Worm (Caenorhabditis elegans): ENCODE measurements around the gene C33G3.6.
A peak's percentile ranks its signal among the peaks of the same experiment; 100 is the strongest.

C33G3.6 gene

DNA sequence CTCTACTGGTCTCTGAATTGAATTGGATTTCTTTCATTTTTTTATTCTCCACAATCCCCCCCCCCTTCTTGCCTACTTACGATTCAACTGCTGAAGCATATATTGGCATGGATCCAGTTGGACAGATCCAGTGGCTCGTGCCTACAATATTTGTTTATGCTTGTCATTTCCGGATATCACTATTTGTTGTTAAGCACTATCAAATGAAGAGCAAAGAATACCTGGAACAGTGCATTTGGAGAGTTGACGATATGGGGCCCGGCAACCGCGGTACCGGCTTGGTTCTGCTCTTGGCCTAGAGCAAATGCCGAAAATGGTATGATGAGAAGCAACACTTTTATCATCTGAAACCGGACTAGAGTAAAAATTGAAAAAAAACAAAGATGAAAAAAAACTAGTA is 16.5 kb downstream of the C33G3.6 start, which contains the start of gene lgc-21:
Gene lgc-21, minus strand, starts transcription at position 344 of the 400 bp plus-strand sequence.
- TF ChIP-seq nhr-48 (tag; optimal IDR thresholded peaks at IDR 0.05) (no peak), set-16 (GFP tag; IDR thresholded peaks at IDR 0.05) (no peak), aha-1 (tag) (peak; percentile 96), tag-97 (GFP tag; IDR thresholded peaks at IDR 0.05) (no peak)

DNA sequence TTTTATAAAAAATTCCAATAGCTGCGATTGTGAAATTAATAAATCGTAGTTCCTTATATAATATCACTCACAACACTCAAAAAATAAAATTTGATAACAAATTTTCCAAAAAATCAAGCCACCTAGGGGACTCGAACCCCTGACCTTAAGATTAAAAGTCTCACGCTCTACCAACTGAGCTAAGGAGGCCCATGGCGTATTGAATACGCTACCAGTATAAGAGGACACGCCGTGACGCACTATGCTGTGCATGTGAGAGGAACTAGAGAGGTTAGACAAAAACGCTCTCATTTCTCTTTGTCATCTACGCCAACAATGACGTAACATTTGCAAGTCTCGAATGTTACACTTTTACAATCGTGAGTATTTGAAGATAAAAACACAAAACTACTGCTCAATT is 20.3 kb downstream of the C33G3.6 start:
- TF ChIP-seq php-3 (GFP tag; IDR thresholded peaks at IDR 0.05): peak; percentile 90
- peak; percentile 92 for TF ChIP-seq snpc-1.2 (GFP tag; IDR thresholded peaks at IDR 0.05)
- peak; percentile 44 for TF ChIP-seq nhr-25 (tag; optimal IDR thresholded peaks at IDR 0.05; ENCODE audit: borderline replicate concordance, insufficient read depth)
- TF ChIP-seq lin-29 (GFP tag; IDR thresholded peaks at IDR 0.05): peak; percentile 68; the same call in 1 of the 2 replicates
- peak; percentile 86 for TF ChIP-seq nhr-11 (tag; optimal IDR thresholded peaks at IDR 0.05)
- TF ChIP-seq mxl-2 (GFP tag; conservative IDR thresholded peaks at IDR 0.05): peak; percentile 78
- TF ChIP-seq lin-39 (tag; optimal IDR thresholded peaks at IDR 0.05): no peak
- TF ChIP-seq aly-2 (tag; optimal IDR thresholded peaks at IDR 0.05): peak; percentile 56
- TF ChIP-seq nhr-237 (tag; optimal IDR thresholded peaks at IDR 0.05): no peak
- peak; percentile 90 for TF ChIP-seq lin-13 (GFP tag; optimal IDR thresholded peaks at IDR 0.05)
- TF ChIP-seq spr-3 (GFP tag; optimal IDR thresholded peaks at IDR 0.05): peak; percentile 82
- no peak for TF ChIP-seq attf-4 (tag; optimal IDR thresholded peaks at IDR 0.05)
- TF ChIP-seq unc-130 (GFP tag; optimal IDR thresholded peaks at IDR 0.05): peak; percentile 62
- peak; percentile 80 for TF ChIP-seq mdt-29 (GFP tag; IDR thresholded peaks at IDR 0.05)
- TF ChIP-seq lir-3 (tag; optimal IDR thresholded peaks at IDR 0.05): peak; percentile 86
- TF ChIP-seq lin-15B (tag; optimal IDR thresholded peaks at IDR 0.05): peak; percentile 22
- TF ChIP-seq fos-1 (tag; optimal IDR thresholded peaks at IDR 0.05): no peak
- TF ChIP-seq sdz-12 (GFP tag; optimal IDR thresholded peaks at IDR 0.05): peak; percentile 85
- peak; percentile 90 to 91 for TF ChIP-seq daf-16 (GFP tag; optimal IDR thresholded peaks at IDR 0.05)
- peak; percentile 91 for TF ChIP-seq daf-16 (tag; optimal IDR thresholded peaks at IDR 0.05)
- no peak for TF ChIP-seq cey-2 (tag; optimal IDR thresholded peaks at IDR 0.05; ENCODE audit: borderline replicate concordance, insufficient read depth)
- peak; percentile 85 for TF ChIP-seq aha-1 (tag)
- no peak for TF ChIP-seq skn-1 (tag; optimal IDR thresholded peaks at IDR 0.05)
- TF ChIP-seq egl-27 (tag; optimal IDR thresholded peaks at IDR 0.05): peak; percentile 41
- peak; percentile 87 for TF ChIP-seq hlh-11 (tag; optimal IDR thresholded peaks at IDR 0.05)
- TF ChIP-seq hmg-1.1 (GFP tag; IDR thresholded peaks at IDR 0.05): peak; percentile 99
- TF ChIP-seq D1046.2 (GFP tag; IDR thresholded peaks at IDR 0.05): peak; percentile 94
- TF ChIP-seq unc-39 (tag; optimal IDR thresholded peaks at IDR 0.05): no peak
- TF ChIP-seq saeg-2 (GFP tag; IDR thresholded peaks at IDR 0.05): peak; percentile 88
- TF ChIP-seq ceh-82 (tag; optimal IDR thresholded peaks at IDR 0.05): no peak
- TF ChIP-seq dmd-6 (GFP tag; IDR thresholded peaks at IDR 0.05): peak; percentile 90
- no peak for TF ChIP-seq ztf-11 (tag; optimal IDR thresholded peaks at IDR 0.05)
- peak; percentile 94 for TF ChIP-seq madf-9 (GFP tag; conservative IDR thresholded peaks at IDR 0.05)
- TF ChIP-seq daf-12 (tag; optimal IDR thresholded peaks at IDR 0.05): no peak
- peak in 1 of 2 experiments; percentile 98 for TF ChIP-seq unc-62 (GFP tag; optimal IDR thresholded peaks at IDR 0.05 in 1 of 2)
- TF ChIP-seq unc-62 (tag; optimal IDR thresholded peaks at IDR 0.05): no peak
- peak; percentile 48 for TF ChIP-seq nhr-10 (tag; optimal IDR thresholded peaks at IDR 0.05)
- TF ChIP-seq tag-97 (GFP tag; IDR thresholded peaks at IDR 0.05): 0 out of 2 replicates have a peak, but pooled peaks have one; percentile 52
- peak; percentile 85 for TF ChIP-seq ZK337.2 (GFP tag; IDR thresholded peaks at IDR 0.05)
- TF ChIP-seq mdl-1 (tag; optimal IDR thresholded peaks at IDR 0.05): peak; percentile 41 to 90
- TF ChIP-seq ztf-7 (tag; optimal IDR thresholded peaks at IDR 0.05): peak; percentile 87
- TF ChIP-seq nhr-6 (tag; optimal IDR thresholded peaks at IDR 0.05): peak; percentile 76
- TF ChIP-seq dve-1 (tag; optimal IDR thresholded peaks at IDR 0.05; ENCODE audit: insufficient read depth): peak; percentile 90
- TF ChIP-seq F49E8.2 (tag; optimal IDR thresholded peaks at IDR 0.05; ENCODE audit: borderline replicate concordance): peak; percentile 57
- TF ChIP-seq hif-1 (tag; optimal IDR thresholded peaks at IDR 0.05): peak; percentile 55 to 76
- TF ChIP-seq ZK546.5 (tag; optimal IDR thresholded peaks at IDR 0.05): no peak
- TF ChIP-seq nhr-102 (tag; optimal IDR thresholded peaks at IDR 0.05): peak; percentile 69
- peak; percentile 49 for TF ChIP-seq pqm-1 (tag; optimal IDR thresholded peaks at IDR 0.05)

Measured in whole organism, L4 larva.